Fruit fly (Drosophila melanogaster) whole organism, embryonic: ENCODE data around the gene PGRP-LA.

Experiments used
- CG10654 ChIP-seq: fragments of 200-800 bp; sonication (Bioruptor generic); optimal IDR thresholded peaks from 2 replicates; lab custom pipeline; 2016; ENCODE audit warnings: missing biosample characterization, missing genetic modification characterization
- CG10979 ChIP-seq: fragments of 200-800 bp; sonication (Bioruptor generic); optimal IDR thresholded peaks from 2 replicates; lab custom pipeline; 2018; ENCODE audit warnings: missing biosample characterization, mild to moderate bottlenecking, missing genetic modification characterization, moderate library complexity
- CG11398 ChIP-seq: fragments of 200-800 bp; sonication (Bioruptor generic); optimal IDR thresholded peaks from 2 replicates; lab custom pipeline; 2016; ENCODE audit warnings: missing biosample characterization, missing genetic modification characterization
- CG12071 ChIP-seq: fragments of 200-800 bp; sonication (Bioruptor generic); optimal IDR thresholded peaks from 3 replicates; lab custom pipeline; 2018; ENCODE audit warnings: missing biosample characterization, mild to moderate bottlenecking, missing genetic modification characterization
- CG14965 ChIP-seq: fragments of 200-800 bp; sonication (Bioruptor generic); optimal IDR thresholded peaks from 2 replicates; lab custom pipeline; 2016; ENCODE audit warnings: missing biosample characterization, missing genetic modification characterization, borderline replicate concordance
- CG1603 ChIP-seq: fragments of 200-800 bp; sonication (Bioruptor generic); optimal IDR thresholded peaks from 2 replicates; lab custom pipeline; 2019; ENCODE audit warnings: missing biosample characterization, mild to moderate bottlenecking, missing genetic modification characterization, moderate library complexity
- CG17359 ChIP-seq: fragments of 200-800 bp; sonication (Bioruptor generic); optimal IDR thresholded peaks from 3 replicates; lab custom pipeline; 2018; ENCODE audit warnings: missing biosample characterization, mild to moderate bottlenecking, missing genetic modification characterization, moderate library complexity
- CG17568 ChIP-seq: fragments of 200-800 bp; sonication (Bioruptor generic); optimal IDR thresholded peaks from 2 replicates; lab custom pipeline; 2018; ENCODE audit warnings: missing biosample characterization, mild to moderate bottlenecking, missing genetic modification characterization, moderate library complexity
- CG1832 ChIP-seq: fragments of 200-800 bp; sonication (Bioruptor generic); optimal IDR thresholded peaks from 2 replicates; lab custom pipeline; 2017; ENCODE audit warnings: missing biosample characterization, mild to moderate bottlenecking, missing genetic modification characterization, inconsistent platforms
- CG18599 ChIP-seq: fragments of 200-800 bp; sonication (Bioruptor generic); optimal IDR thresholded peaks from 3 replicates; lab custom pipeline; 2017; ENCODE audit warnings: missing biosample characterization, missing genetic modification characterization, mild to moderate bottlenecking, moderate library complexity, missing genetic modification reagents
- CG2120 ChIP-seq: fragments of 200-800 bp; sonication (Bioruptor generic); optimal IDR thresholded peaks from 3 replicates; lab custom pipeline; 2016; ENCODE audit warnings: missing biosample characterization, missing genetic modification characterization
- CG31365 ChIP-seq: fragments of 200-800 bp; sonication (Bioruptor generic); optimal IDR thresholded peaks from 2 replicates; lab custom pipeline; 2018; ENCODE audit warnings: missing biosample characterization, mild to moderate bottlenecking, missing genetic modification characterization
- CG6654 ChIP-seq: fragments of 200-800 bp; sonication (Bioruptor generic); optimal IDR thresholded peaks from 2 replicates; lab custom pipeline; 2017; ENCODE audit warnings: missing biosample characterization, mild to moderate bottlenecking, missing genetic modification characterization
- CG6765 ChIP-seq: fragments of 200-800 bp; sonication (Bioruptor generic); optimal IDR thresholded peaks from 3 replicates; lab custom pipeline; 2017; ENCODE audit warnings: missing biosample characterization, mild to moderate bottlenecking, missing genetic modification characterization
- CG7745 ChIP-seq: fragments of 200-800 bp; sonication (Bioruptor generic); optimal IDR thresholded peaks from 2 replicates; lab custom pipeline; 2018; ENCODE audit warnings: missing biosample characterization, mild to moderate bottlenecking, missing genetic modification characterization, moderate library complexity
- CG7839 ChIP-seq: fragments of 200-800 bp; sonication (Bioruptor generic); optimal IDR thresholded peaks from 3 replicates; lab custom pipeline; 2018; ENCODE audit warnings: missing biosample characterization, mild to moderate bottlenecking, missing genetic modification characterization, moderate library complexity
- CG7928 ChIP-seq: fragments of 200-800 bp; sonication (Bioruptor generic); optimal IDR thresholded peaks from 2 replicates; lab custom pipeline; 2017; ENCODE audit warnings: missing biosample characterization, mild to moderate bottlenecking, missing genetic modification characterization
- CG8944 ChIP-seq: fragments of 200-800 bp; sonication (Bioruptor generic); optimal IDR thresholded peaks from 3 replicates; lab custom pipeline; 2016; ENCODE audit warnings: missing biosample characterization, missing genetic modification characterization
- CrebB ChIP-seq: fragments of 200-800 bp; sonication (Bioruptor generic); optimal IDR thresholded peaks from 3 replicates; lab custom pipeline; 2018; ENCODE audit warnings: missing biosample characterization, mild to moderate bottlenecking, missing genetic modification characterization
- Dad ChIP-seq: fragments of 200-800 bp; sonication (Bioruptor generic); optimal IDR thresholded peaks from 3 replicates; lab custom pipeline; 2016; ENCODE audit warnings: missing biosample characterization, missing genetic modification characterization
- Deaf1 ChIP-seq: fragments of 200-800 bp; optimal IDR thresholded peaks from 3 replicates; lab custom pipeline; 2019; ENCODE audit warnings: missing biosample characterization, mild to moderate bottlenecking, missing genetic modification characterization, moderate library complexity
- Dek ChIP-seq: fragments of 200-800 bp; sonication (Bioruptor generic); optimal IDR thresholded peaks from 3 replicates; lab custom pipeline; 2019; ENCODE audit warnings: missing biosample characterization, mild to moderate bottlenecking, missing genetic modification characterization, moderate library complexity
- Dref ChIP-seq: fragments of 200-800 bp; sonication (Bioruptor generic); IDR thresholded peaks from 2 replicates; pipeline ENCODE4 v1.3.6; 2022; ENCODE audit warnings: missing biosample characterization, missing genetic modification characterization
- Eip74EF ChIP-seq, 2 experiments: fragments of 200-800 bp in 1 of 2; fragments of >200 bp in 1 of 2; sonication (Bioruptor generic) in 1 of 2; optimal IDR thresholded peaks; 2 replicates each; lab custom pipeline; 2017 to 2019; ENCODE audit warnings: missing biosample characterization in 2 of 2, missing genetic modification characterization in 2 of 2, mild to moderate bottlenecking in 1 of 2, moderate library complexity in 1 of 2
- GATAe ChIP-seq: fragments of 200-800 bp; sonication (Bioruptor generic); conservative IDR thresholded peaks from 2 replicates; pipeline ENCODE4 v1.3.6; 2022; ENCODE audit warnings: missing biosample characterization, missing genetic modification characterization
- HLH4C ChIP-seq: fragments of 200-800 bp; sonication (Bioruptor generic); IDR thresholded peaks from 3 replicates; pipeline ENCODE4 v1.3.6; 2022; ENCODE audit warnings: missing biosample characterization, missing genetic modification characterization; ENCODE audit not compliant: partially characterized antibody
- Hr39 ChIP-seq: fragments of >200 bp; optimal IDR thresholded peaks from 2 replicates; lab custom pipeline; 2017
- Hr78 ChIP-seq, 2 experiments: fragments of 200-800 bp in 1 of 2; fragments of >200 bp in 1 of 2; sonication (Bioruptor generic) in 1 of 2; optimal IDR thresholded peaks; 2 replicates each; lab custom pipeline; 2017 to 2019; ENCODE audit warnings: missing biosample characterization in 2 of 2, missing genetic modification characterization in 2 of 2, mild to moderate bottlenecking in 1 of 2, moderate library complexity in 1 of 2
- NC2α ChIP-seq: fragments of 200-800 bp; sonication (Bioruptor generic); optimal IDR thresholded peaks from 2 replicates; lab custom pipeline; 2016; ENCODE audit warnings: missing biosample characterization, missing genetic modification characterization
- NK7.1 ChIP-seq: fragments of 200-800 bp; sonication (Bioruptor generic); optimal IDR thresholded peaks from 3 replicates; lab custom pipeline; 2016; ENCODE audit warnings: missing biosample characterization, missing genetic modification characterization
- Usf ChIP-seq: fragments of 200-800 bp; sonication (Bioruptor generic); optimal IDR thresholded peaks from 2 replicates; lab custom pipeline; 2017; ENCODE audit warnings: missing genotype, missing biosample characterization, missing genetic modification characterization
- abd-A ChIP-seq: fragments of 200-800 bp; sonication (Bioruptor generic); optimal IDR thresholded peaks from 3 replicates; lab custom pipeline; 2019; ENCODE audit warnings: missing biosample characterization, mild to moderate bottlenecking, missing genetic modification characterization, moderate library complexity
- ara ChIP-seq: fragments of 200-800 bp; sonication (Bioruptor generic); IDR thresholded peaks from 2 replicates; pipeline ENCODE4 v1.3.6; 2022; ENCODE audit warnings: missing biosample characterization, missing genetic modification characterization
- bbx ChIP-seq: fragments of 200-800 bp; sonication (Bioruptor generic); IDR thresholded peaks from 2 replicates; pipeline ENCODE4 v1.3.6; 2022; ENCODE audit warnings: missing biosample characterization, missing genetic modification characterization; ENCODE audit not compliant: partially characterized antibody
- chm ChIP-seq: fragments of 200-800 bp; sonication (Bioruptor generic); IDR thresholded peaks from 2 replicates; pipeline ENCODE4 v1.3.6; 2022; ENCODE audit warnings: missing biosample characterization, missing genetic modification characterization
- gcm2 ChIP-seq: fragments of 200-800 bp; sonication (Bioruptor generic); optimal IDR thresholded peaks from 2 replicates; lab custom pipeline; 2016; ENCODE audit warnings: missing biosample characterization, missing genetic modification characterization
- gsb ChIP-seq: fragments of 200-800 bp; sonication (Bioruptor generic); IDR thresholded peaks from 2 replicates; pipeline ENCODE4 v1.3.6; 2022; ENCODE audit warnings: missing biosample characterization, missing genetic modification characterization
- gsb-n ChIP-seq: fragments of 200-800 bp; sonication (Bioruptor generic); optimal IDR thresholded peaks from 3 replicates; lab custom pipeline; 2018; ENCODE audit warnings: missing biosample characterization, mild to moderate bottlenecking, missing genetic modification characterization
- jing ChIP-seq: fragments of 200-800 bp; sonication (Bioruptor generic); optimal IDR thresholded peaks from 2 replicates; lab custom pipeline; 2018; ENCODE audit warnings: missing biosample characterization, mild to moderate bottlenecking, missing genetic modification characterization
- nerfin-1 ChIP-seq: fragments of 200-800 bp; sonication (Bioruptor generic); optimal IDR thresholded peaks from 3 replicates; lab custom pipeline; 2019; ENCODE audit warnings: missing biosample characterization, mild to moderate bottlenecking, missing genetic modification characterization, moderate library complexity
- pnt ChIP-seq: fragments of 200-800 bp; sonication (Bioruptor generic); optimal IDR thresholded peaks from 3 replicates; lab custom pipeline; 2016; ENCODE audit warnings: missing biosample characterization, missing genetic modification characterization
- pros ChIP-seq: fragments of 200-800 bp; sonication (Bioruptor generic); optimal IDR thresholded peaks from 3 replicates; lab custom pipeline; 2019; ENCODE audit warnings: missing biosample characterization, mild to moderate bottlenecking, missing genetic modification characterization, moderate library complexity
- run ChIP-seq: fragments of 200-800 bp; sonication (Bioruptor generic); optimal IDR thresholded peaks from 3 replicates; lab custom pipeline; 2018; ENCODE audit warnings: missing biosample characterization, mild to moderate bottlenecking, missing genetic modification characterization
- scrt ChIP-seq: fragments of 200-800 bp; sonication (Bioruptor generic); optimal IDR thresholded peaks from 2 replicates; lab custom pipeline; 2018; ENCODE audit warnings: missing biosample characterization, mild to moderate bottlenecking, missing genetic modification characterization, moderate library complexity
- seq ChIP-seq: fragments of 200-800 bp; sonication (Bioruptor generic); IDR thresholded peaks from 2 replicates; pipeline ENCODE4 v1.3.6; 2022; ENCODE audit warnings: missing biosample characterization, missing genetic modification characterization
- sob ChIP-seq: fragments of 200-800 bp; sonication (Bioruptor generic); IDR thresholded peaks from 2 replicates; pipeline ENCODE4 v1.3.6; 2022; ENCODE audit warnings: missing biosample characterization, missing genetic modification characterization
- tin ChIP-seq: fragments of 200-800 bp; sonication (Bioruptor generic); optimal IDR thresholded peaks from 3 replicates; lab custom pipeline; 2016; ENCODE audit warnings: missing biosample characterization, missing genetic modification characterization
- trem ChIP-seq: fragments of 200-800 bp; optimal IDR thresholded peaks from 3 replicates; lab custom pipeline; 2019; ENCODE audit warnings: missing biosample characterization, mild to moderate bottlenecking, missing genetic modification characterization, moderate library complexity
- zen2 ChIP-seq: fragments of 200-800 bp; sonication (Bioruptor generic); IDR thresholded peaks from 3 replicates; pipeline ENCODE4 v1.3.6; 2022; ENCODE audit warnings: missing biosample characterization, missing genetic modification characterization; ENCODE audit not compliant: partially characterized antibody

Gene PGRP-LA

dm6 chr3L:9372278-9372975 is 38.3 kb downstream of the PGRP-LA start, which contains the start of the genes Hsp67Bc, CG4456 and Hsp22 (continued):
- TF ChIP-seq pnt (GFP tag; lab: Kevin White, UChicago) (no peak), CG6765 (GFP tag; lab: Kevin White, UChicago) (no peak), run (tag; lab: Kevin White, UChicago) (no peak), GATAe (GFP tag; lab: Robert Waterston, UW) (no peak), CrebB (tag; lab: Kevin White, UChicago) (no peak), CG17359 (tag; lab: Kevin White, UChicago) (no peak), zen2 (GFP tag; lab: Robert Waterston, UW) (no peak), CG2120 (GFP tag; lab: Kevin White, UChicago) (no peak), CG12071 (GFP tag; lab: Kevin White, UChicago) (peak; percentile 15), CG18599 (peak; percentile 51), gsb-n (tag; lab: Kevin White, UChicago) (no peak), CG7745 (tag; lab: Kevin White, UChicago) (no peak), bbx (peak; percentile 24; the same call in 1 of the 2 replicates), gsb (GFP tag; lab: Robert Waterston, UW) (no peak), CG1603 (tag; lab: Kevin White, UChicago) (peak; percentile 0), Dad (no peak), CG7928 (GFP tag; lab: Kevin White, UChicago) (no peak), CG11398 (no peak), Dref (GFP tag; lab: Robert Waterston, UW) (no peak), scrt (peak; percentile 27), seq (GFP tag; lab: Robert Waterston, UW) (no peak), CG10979 (tag; lab: Kevin White, UChicago) (no peak), CG6654 (GFP tag; lab: Kevin White, UChicago) (no peak), CG10654 (GFP tag; lab: Kevin White, UChicago) (no peak), gcm2 (GFP tag; lab: Kevin White, UChicago) (no peak), CG8944 (GFP tag; lab: Kevin White, UChicago) (no peak), Eip74EF (GFP tag; optimal IDR thresholded peaks at IDR 0.05; lab: Kevin White, UChicago) (no peak), Dek (tag; lab: Kevin White, UChicago) (no peak), HLH4C (GFP tag; lab: Robert Waterston, UW) (no peak; the same call in 2 of the 3 replicates), tin (no peak), CG1832 (GFP tag; lab: Kevin White, UChicago) (no peak), Deaf1 (peak; percentile 20), Hr39 (lab: Kevin White, UChicago) (no peak), NK7.1 (GFP tag; lab: Kevin White, UChicago) (no peak), abd-A (peak; percentile 35), CG7839 (tag; lab: Kevin White, UChicago) (no peak), NC2α (GFP tag; lab: Kevin White, UChicago) (no peak), jing (GFP tag; lab: Kevin White, UChicago) (no peak), pros (GFP tag; lab: Kevin White, UChicago) (peak; percentile 45), sob (GFP tag; lab: Robert Waterston, UW) (no peak), CG17568 (no peak), Usf (GFP tag; lab: Kevin White, UChicago) (no peak), CG14965 (GFP tag; lab: Kevin White, UChicago) (no peak), chm (no peak), Hr78 (GFP tag; optimal IDR thresholded peaks at IDR 0.05; lab: Kevin White, UChicago) (no peak), CG31365 (tag; lab: Kevin White, UChicago) (peak; percentile 15), nerfin-1 (tag; lab: Kevin White, UChicago) (peak; percentile 19), trem (tag; lab: Kevin White, UChicago) (no peak), ara (GFP tag; lab: Robert Waterston, UW) (no peak)
